Worm (Caenorhabditis elegans) whole organism, L1 larva: Measurements from ENCODE around the gene C16C8.16.

Experiments
- ceh-88 ChIP-seq: fragments of 200-800 bp; sonication (Bioruptor generic); IDR thresholded peaks from 2 replicates; pipeline ENCODE4 v1.3.6; 2022; ENCODE audit warnings: missing genetic modification characterization, missing compliant biosample characterization
- ces-1 ChIP-seq: fragments of 150-350 bp; optimal IDR thresholded peaks from 2 replicates; lab custom pipeline; 2014; ENCODE audit warnings: missing biosample characterization, missing genetic modification reagents, missing genetic modification characterization
- dpl-1 ChIP-seq, 3 experiments: fragments of 150-350 bp in 2 of 3; sonication (generic microtip) in 1 of 3; optimal IDR thresholded peaks; 2 replicates each; lab custom pipeline; 2014 to 2017; ENCODE audit warnings: missing biosample characterization in 3 of 3, missing genetic modification characterization in 3 of 3, missing genetic modification reagents in 3 of 3
- hlh-4 ChIP-seq: sonication (generic microtip); optimal IDR thresholded peaks from 2 replicates; lab custom pipeline; 2016; ENCODE audit warnings: mild to moderate bottlenecking, missing genetic modification characterization, missing compliant biosample characterization
- jun-1 ChIP-seq: fragments of 150-350 bp; optimal IDR thresholded peaks from 2 replicates; lab custom pipeline; 2014; ENCODE audit warnings: missing biosample characterization, missing genetic modification reagents, missing genetic modification characterization
- lin-13 ChIP-seq: fragments of 150-350 bp; optimal IDR thresholded peaks from 2 replicates; lab custom pipeline; 2014; ENCODE audit warnings: missing biosample characterization, missing genetic modification reagents, missing genetic modification characterization
- lsy-2 ChIP-seq, 2 experiments: fragments of 150-350 bp; optimal IDR thresholded peaks; 2 replicates each; lab custom pipeline; 2014; ENCODE audit warnings: missing biosample characterization in 2 of 2, missing genetic modification characterization in 2 of 2
- nhr-28 ChIP-seq: fragments of 150-350 bp; optimal IDR thresholded peaks from 2 replicates; lab custom pipeline; 2014; ENCODE audit warnings: missing biosample characterization, missing genetic modification characterization
- nhr-90 ChIP-seq: sonication (generic microtip); optimal IDR thresholded peaks from 2 replicates; lab custom pipeline; 2016; ENCODE audit warnings: mild to moderate bottlenecking, missing genetic modification characterization, missing compliant biosample characterization; ENCODE audit not compliant: poor library complexity
- pag-3 ChIP-seq: sonication (generic microtip); optimal IDR thresholded peaks from 2 replicates; lab custom pipeline; 2017; ENCODE audit warnings: missing genetic modification characterization, mild to moderate bottlenecking, missing compliant biosample characterization, antibody characterized with exemption, borderline replicate concordance; ENCODE audit not compliant: insufficient read depth
- rnt-1 ChIP-seq: sonication (generic microtip); optimal IDR thresholded peaks from 2 replicates; lab custom pipeline; 2016; ENCODE audit warnings: mild to moderate bottlenecking, missing genetic modification characterization, moderate library complexity, missing compliant biosample characterization
- snpc-4 ChIP-seq: fragments of 150-350 bp; optimal IDR thresholded peaks from 2 replicates; lab custom pipeline; 2014; ENCODE audit warnings: missing biosample characterization, missing genetic modification characterization
- snu-23 ChIP-seq: sonication (generic microtip); optimal IDR thresholded peaks from 2 replicates; lab custom pipeline; 2016; ENCODE audit warnings: missing genetic modification characterization, missing compliant biosample characterization
- unc-30 ChIP-seq: sonication (generic microtip); optimal IDR thresholded peaks from 2 replicates; lab custom pipeline; 2017; ENCODE audit warnings: missing biosample characterization, missing genetic modification characterization

ce11 chrII:3429400-3429799 lies 16.2 kb upstream of the C16C8.16 start, which contains the start of gene C16C8.18:
- no peak for TF ChIP-seq rnt-1 (tag; lab: Kevin White, UChicago)
- TF ChIP-seq snu-23 (GFP tag; lab: Kevin White, UChicago), result no peak
- TF ChIP-seq lin-13 (GFP tag; lab: Kevin White, UChicago), result no peak
- no peak for TF ChIP-seq lsy-2 (tag; optimal IDR thresholded peaks at IDR 0.05; lab: Kevin White, UChicago)
- TF ChIP-seq unc-30, result no peak
- TF ChIP-seq snpc-4, result no peak
- no peak for TF ChIP-seq nhr-28 (tag; lab: Kevin White, UChicago)
- no peak for TF ChIP-seq ces-1
- no peak for TF ChIP-seq jun-1 (tag; lab: Kevin White, UChicago)
- TF ChIP-seq ceh-88 (GFP tag; lab: Robert Waterston, UW), result no peak
- no peak for TF ChIP-seq hlh-4
- no peak for TF ChIP-seq dpl-1 (GFP tag; optimal IDR thresholded peaks at IDR 0.05; lab: Kevin White, UChicago)
- no peak for TF ChIP-seq pag-3 (tag; lab: Kevin White, UChicago)
- TF ChIP-seq nhr-90 (tag; lab: Kevin White, UChicago), result no peak
